Worm (Caenorhabditis elegans) whole organism, L4/young adult: ENCODE data around the gene ZK896.1.

ENCODE experiments used
- W03F9.2 ChIP-seq: fragments of 150-350 bp; optimal IDR thresholded peaks from 2 replicates; lab custom pipeline; 2014; ENCODE audit warnings: missing biosample characterization, missing genetic modification characterization
- dao-5 ChIP-seq: sonication (generic microtip); optimal IDR thresholded peaks from 2 replicates; lab custom pipeline; 2016; ENCODE audit warnings: missing genotype, missing genetic modification characterization, moderate library complexity, missing compliant biosample characterization
- him-1 ChIP-seq: sonication (generic microtip); optimal IDR thresholded peaks from 2 replicates; lab custom pipeline; 2016; ENCODE audit warnings: missing genotype, missing genetic modification reagents, missing genetic modification characterization, missing compliant biosample characterization

ZK896.1 gene

DNA sequence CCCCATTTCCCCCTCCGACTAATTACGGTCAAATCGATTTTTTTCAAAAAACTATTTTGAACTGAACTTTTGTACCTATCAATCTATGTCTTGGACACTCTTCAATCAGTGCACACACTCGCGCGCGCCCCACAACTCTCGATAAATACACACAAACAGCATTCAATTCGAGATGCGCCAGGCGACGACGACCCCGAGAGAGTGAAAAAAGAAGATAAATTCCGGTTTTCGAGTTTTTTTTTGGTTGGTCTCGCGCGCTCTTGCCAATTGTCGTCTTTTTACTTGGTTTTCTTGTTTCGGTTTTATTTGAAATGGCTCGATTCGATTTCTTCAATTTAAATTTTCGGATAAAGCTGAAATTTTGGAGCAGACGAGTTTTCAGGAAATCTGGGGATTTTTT lies 34.8 kb downstream of the ZK896.1 start:
- TF ChIP-seq W03F9.2 (tag; lab: Kevin White, UChicago) (no peak), him-1 (no peak), dao-5 (tag; lab: Kevin White, UChicago) (no peak)

DNA sequence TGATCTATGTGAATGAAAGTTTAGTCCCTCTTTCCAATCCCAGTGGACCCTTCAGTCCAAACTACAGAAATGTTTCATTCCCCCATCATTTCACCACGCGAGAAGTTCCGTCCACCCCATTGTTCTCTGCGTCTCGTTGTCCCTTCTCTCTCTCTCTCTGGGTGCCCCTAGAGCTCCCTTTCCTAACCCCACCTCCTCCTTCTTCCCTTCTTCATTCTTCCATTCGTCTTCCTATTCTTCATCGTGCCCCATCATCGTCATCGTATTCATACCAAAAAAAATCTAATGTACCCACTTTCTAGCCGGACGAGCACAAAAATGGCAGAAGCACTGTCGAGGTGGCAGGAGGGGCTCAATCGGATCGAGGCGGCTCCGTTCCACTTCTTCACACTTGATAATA lies 39.0 kb downstream of the ZK896.1 start, which contains the start of gene M02B1.3:
Gene M02B1.3, plus strand, starts transcription at position 301 of the 400 bp plus-strand sequence.
- TF ChIP-seq W03F9.2 (tag; lab: Kevin White, UChicago) (no peak), dao-5 (tag; lab: Kevin White, UChicago) (no peak), him-1 (no peak)

DNA sequence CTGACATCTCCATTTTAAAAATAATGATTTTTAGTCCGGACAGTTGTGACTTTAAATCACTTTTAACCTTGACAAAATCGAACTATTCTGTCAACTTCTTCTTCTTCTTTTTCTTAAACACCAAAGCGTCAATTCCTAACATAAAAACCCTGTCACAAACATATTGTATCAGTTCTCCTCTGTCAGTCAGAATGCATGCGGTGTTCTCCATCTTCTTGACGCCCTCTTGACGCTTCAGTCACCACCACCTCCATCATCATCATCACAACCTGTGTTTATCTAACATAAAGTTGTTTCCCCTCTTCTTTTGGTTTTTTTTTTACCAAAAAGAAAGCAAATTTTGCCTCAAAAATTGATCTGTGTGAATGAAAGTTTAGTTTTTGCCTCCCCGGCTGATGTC lies 39.8 kb downstream of the ZK896.1 start:
- TF ChIP-seq him-1, result no peak
- no peak for TF ChIP-seq dao-5 (tag; lab: Kevin White, UChicago)
- no peak for TF ChIP-seq W03F9.2 (tag; lab: Kevin White, UChicago)

DNA sequence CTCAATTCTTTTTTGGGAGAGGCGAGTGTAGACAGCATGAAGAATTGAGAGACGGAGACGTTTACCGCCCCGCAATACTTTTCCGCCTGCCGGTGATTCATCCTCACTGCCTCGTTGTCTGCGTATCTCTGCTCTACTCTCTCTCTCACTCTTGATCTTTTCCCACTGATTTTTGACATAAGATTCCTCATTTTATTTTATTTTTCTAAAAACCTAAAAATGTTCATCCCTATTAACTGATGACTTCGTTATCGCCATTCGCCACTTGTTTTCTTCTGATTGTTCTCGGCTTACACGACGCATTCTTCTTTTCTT lies 40.8 kb downstream of the ZK896.1 start:
- TF ChIP-seq W03F9.2 (tag; lab: Kevin White, UChicago), result no peak
- no peak for TF ChIP-seq him-1

DNA sequence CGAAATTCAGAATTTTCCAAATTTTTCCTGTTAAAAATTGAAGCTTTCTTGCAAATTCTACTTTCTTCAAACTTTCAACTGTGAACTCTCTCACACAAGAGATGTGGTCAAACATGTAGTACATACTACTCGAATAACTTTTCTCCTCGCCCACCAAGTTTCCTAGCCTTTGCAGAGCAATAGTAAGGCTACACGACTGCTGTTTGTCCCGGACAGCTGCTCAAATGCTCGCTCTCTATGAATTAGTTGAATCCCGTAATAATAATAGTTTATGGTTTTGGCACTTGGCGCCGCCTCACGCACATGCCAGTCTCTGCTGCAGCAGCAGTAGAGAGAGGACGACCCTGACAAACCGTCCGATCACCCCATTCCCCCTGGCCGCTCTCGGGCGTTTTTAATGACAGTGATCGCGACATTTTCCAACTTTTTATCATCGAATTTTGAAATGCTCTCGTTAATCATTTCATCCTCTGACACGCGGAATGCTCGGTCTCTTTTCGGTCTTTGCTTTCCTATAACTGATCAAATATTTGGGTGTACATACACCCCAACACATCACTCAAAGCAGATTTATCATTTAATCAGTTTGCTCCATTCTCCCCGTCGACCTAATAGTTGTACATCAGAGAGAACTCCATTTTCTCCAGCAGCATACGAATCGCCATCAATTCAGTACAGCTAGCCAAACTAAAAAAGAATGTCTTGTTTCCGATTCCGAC lies 41.3 kb downstream of the ZK896.1 start:
- TF ChIP-seq dao-5 (tag; lab: Kevin White, UChicago) (no peak), W03F9.2 (tag; lab: Kevin White, UChicago) (no peak), him-1 (no peak)

DNA sequence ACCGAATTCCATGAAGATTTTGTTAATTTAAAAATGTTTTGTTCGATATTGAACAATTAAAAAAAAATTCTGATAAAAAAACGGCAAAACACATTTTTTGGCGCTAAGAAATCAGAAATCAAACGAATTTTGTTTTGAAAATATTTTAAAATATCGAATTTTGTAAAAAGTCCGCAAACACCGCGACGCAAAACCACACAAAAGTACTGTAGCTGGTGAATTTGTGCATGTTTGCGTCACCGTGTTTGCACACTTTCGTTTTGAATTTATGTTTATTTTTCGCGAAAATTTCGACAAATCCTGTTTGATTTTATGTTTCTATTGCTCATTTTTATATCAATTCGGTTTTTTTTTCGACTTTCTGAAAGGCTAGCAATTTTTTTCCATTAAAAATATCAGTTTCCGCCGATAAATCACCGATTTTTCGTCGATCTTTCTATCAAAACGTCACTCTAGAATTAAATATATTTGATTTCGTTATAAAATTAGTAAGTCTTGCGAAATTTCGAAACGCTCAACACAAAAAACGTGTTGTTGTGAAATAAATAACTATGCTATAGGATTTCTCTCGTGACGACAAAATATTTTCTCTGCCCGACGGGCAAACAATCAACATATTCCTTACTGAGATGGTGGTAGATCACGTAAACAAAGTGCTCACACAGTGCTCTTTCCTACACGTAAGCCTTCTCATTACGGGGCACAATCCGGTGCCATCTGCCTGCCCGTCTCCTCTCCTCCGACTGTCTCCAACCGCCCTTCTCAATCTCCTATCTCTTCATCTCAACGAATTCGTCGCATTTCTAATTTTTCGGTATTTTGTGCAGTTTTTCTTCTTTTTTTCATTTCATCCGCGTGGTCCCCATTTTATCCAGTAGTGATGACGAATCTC lies 43.3 kb downstream of the ZK896.1 start:
- TF ChIP-seq him-1 (no peak), W03F9.2 (tag; lab: Kevin White, UChicago) (peak; percentile 42)

DNA sequence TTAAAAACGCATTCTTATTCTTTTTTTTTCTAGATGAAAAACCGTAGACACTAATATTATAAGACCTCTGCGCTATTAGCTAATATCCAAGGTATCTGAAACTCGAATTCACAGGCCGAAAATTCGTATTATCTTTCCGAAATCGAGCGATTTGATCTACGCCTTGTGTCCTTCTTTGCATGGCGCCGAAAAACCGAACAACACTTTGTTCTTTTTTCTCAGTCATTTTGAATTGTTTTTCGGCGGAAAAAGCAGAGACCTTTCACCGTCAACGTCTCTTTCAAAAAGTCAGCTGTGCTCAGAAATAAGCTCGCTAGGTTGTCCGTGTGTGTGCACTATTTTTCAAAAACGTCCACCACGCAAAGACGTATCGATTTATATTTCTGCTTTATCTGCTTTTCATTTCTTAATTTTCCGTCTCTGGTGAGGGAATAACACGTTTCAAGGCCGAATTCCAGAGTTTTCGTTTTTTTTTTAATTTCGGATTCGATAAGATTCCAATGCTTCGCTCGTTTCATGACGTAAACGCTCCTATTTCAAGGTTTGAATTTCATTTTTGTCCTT lies 44.2 kb downstream of the ZK896.1 start:
- no peak for TF ChIP-seq dao-5 (tag; lab: Kevin White, UChicago)

DNA sequence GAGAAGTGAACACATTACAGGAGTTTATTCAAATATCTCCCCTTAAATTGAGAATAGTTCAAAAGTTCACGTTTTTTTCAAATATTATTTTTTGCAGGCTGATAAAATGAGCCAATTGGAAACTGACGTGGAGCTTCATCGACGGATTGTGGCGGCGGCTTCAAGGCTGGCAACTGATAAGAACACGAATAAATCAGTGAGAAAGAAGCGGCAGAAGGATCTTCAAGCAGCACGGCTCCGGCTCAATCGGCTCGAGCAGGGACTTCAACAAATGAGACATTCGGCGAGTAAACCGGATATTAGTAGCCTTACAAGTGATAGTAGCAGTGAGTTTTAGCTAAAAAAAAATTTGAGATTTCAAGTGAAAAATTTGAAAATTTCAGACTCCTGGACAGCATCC lies 49.9 kb downstream of the ZK896.1 start, which contains the start of gene M02B1.4:
Gene M02B1.4, minus strand, starts transcription at position 9 of the 400 bp plus-strand sequence.
- TF ChIP-seq W03F9.2 (tag; lab: Kevin White, UChicago), result no peak
- no peak for TF ChIP-seq dao-5 (tag; lab: Kevin White, UChicago)
- no peak for TF ChIP-seq him-1
